Worm (Caenorhabditis elegans): ENCODE data around the gene Y111B2A.2.

ce11 chrIII:12517674-12518073, 21.8 kb downstream of the Y111B2A.2 start:
- TF ChIP-seq W03F9.2 (tag; optimal IDR thresholded peaks at IDR 0.05) = no peak
- TF ChIP-seq dao-5 (tag; optimal IDR thresholded peaks at IDR 0.05) = no peak

Measured in whole organism, L4/young adult.